Worm (Caenorhabditis elegans): ENCODE measurements around the gene pcm-1.

pcm-1 gene

ce11 chrV:5983380-5983779 is 19.7 kb upstream of the pcm-1 start, which contains the start of gene dhs-16:
Gene dhs-16, plus strand, starts transcription at chrV:5983745.
- TF ChIP-seq madf-10 (tag; optimal IDR thresholded peaks at IDR 0.05) = no peak
- no peak for TF ChIP-seq F10E7.11 (tag; optimal IDR thresholded peaks at IDR 0.05)
- TF ChIP-seq lir-1 (GFP tag; conservative IDR thresholded peaks at IDR 0.05) = no peak
- no peak for TF ChIP-seq madf-3 (GFP tag; IDR thresholded peaks at IDR 0.05)
- TF ChIP-seq pha-4 (tag; optimal IDR thresholded peaks at IDR 0.05) = no peak
- TF ChIP-seq ztf-25 (GFP tag; IDR thresholded peaks at IDR 0.05) = no peak

ce11 chrV:5982722-5983121 is 19.0 kb upstream of the pcm-1 start:
- TF ChIP-seq ztf-25 (GFP tag; IDR thresholded peaks at IDR 0.05) = no peak
- no peak for TF ChIP-seq bed-1 (GFP tag; IDR thresholded peaks at IDR 0.05)
- no peak for TF ChIP-seq efl-1 (GFP tag; optimal IDR thresholded peaks at IDR 0.05)
- no peak for TF ChIP-seq ekl-4 (GFP tag; IDR thresholded peaks at IDR 0.05)
- no peak for TF ChIP-seq snpc-4 (GFP tag; optimal IDR thresholded peaks at IDR 0.05)
- TF ChIP-seq snpc-4 (tag; optimal IDR thresholded peaks at IDR 0.05) = no peak
- no peak for TF ChIP-seq lin-35 (GFP tag; optimal IDR thresholded peaks at IDR 0.05)
- no peak for TF ChIP-seq madf-6 (GFP tag; IDR thresholded peaks at IDR 0.05)
- TF ChIP-seq dox-1 (GFP tag; IDR thresholded peaks at IDR 0.05) = no peak
- TF ChIP-seq B0336.3 (GFP tag; IDR thresholded peaks at IDR 0.05) = no peak
- no peak for TF ChIP-seq K12H6.12 (tag; optimal IDR thresholded peaks at IDR 0.05)
- TF ChIP-seq lir-1 (GFP tag; conservative IDR thresholded peaks at IDR 0.05) = no peak
- no peak for TF ChIP-seq nfya-1 (tag; optimal IDR thresholded peaks at IDR 0.05; ENCODE audit: borderline replicate concordance, insufficient read depth)
- no peak for TF ChIP-seq lin-26 (GFP tag; IDR thresholded peaks at IDR 0.05)
- no peak for TF ChIP-seq hlh-12 (tag; optimal IDR thresholded peaks at IDR 0.05)
- no peak for TF ChIP-seq Y95B8A.8 (GFP tag; IDR thresholded peaks at IDR 0.05)
- TF ChIP-seq nhr-90 (tag; optimal IDR thresholded peaks at IDR 0.05) = no peak
- TF ChIP-seq egl-18 (GFP tag; IDR thresholded peaks at IDR 0.05) = no peak
- TF ChIP-seq lsy-27 (tag; optimal IDR thresholded peaks at IDR 0.05; ENCODE audit: borderline replicate concordance, insufficient read depth) = no peak
- TF ChIP-seq zim-3 (tag; optimal IDR thresholded peaks at IDR 0.05) = no peak
- no peak for TF ChIP-seq ccch-3 (GFP tag; optimal IDR thresholded peaks at IDR 0.05)

- TF ChIP-seq tlf-1 (GFP tag; optimal IDR thresholded peaks at IDR 0.05) (no peak), lag-1 (GFP tag; IDR thresholded peaks at IDR 0.05) (no peak), rcor-1 (GFP tag; IDR thresholded peaks at IDR 0.05) (no peak), hrde-1 (tag; optimal IDR thresholded peaks at IDR 0.05; ENCODE audit: borderline replicate concordance) (no peak), cebp-1 (GFP tag; IDR thresholded peaks at IDR 0.05) (no peak), cebp-1 (tag; optimal IDR thresholded peaks at IDR 0.05) (no peak), aptf-2 (GFP tag; conservative IDR thresholded peaks at IDR 0.05) (no peak), pbrm-1 (GFP tag; IDR thresholded peaks at IDR 0.05) (no peak), ceh-91 (GFP tag; IDR thresholded peaks at IDR 0.05) (no peak), Y56A3A.18 (GFP tag; IDR thresholded peaks at IDR 0.05) (no peak), ztf-22 (GFP tag; optimal IDR thresholded peaks at IDR 0.05) (no peak), F23B12.7 (tag; optimal IDR thresholded peaks at IDR 0.05; ENCODE audit: insufficient read depth) (no peak), F37B4.10 (GFP tag; IDR thresholded peaks at IDR 0.05) (no peak), ceh-27 (GFP tag; optimal IDR thresholded peaks at IDR 0.05) (no peak), B0261.1 (tag; optimal IDR thresholded peaks at IDR 0.05) (no peak)
These were observed 12.0 kb upstream of the pcm-1 start, which contains the start of gene acy-2 for ce11 chrV:5975724-5976123. Gene acy-2, plus strand, starts transcription at chrV:5976024.

Data from whole organism, young adult.